Worm (Caenorhabditis elegans) whole organism, L1 larva: ENCODE data around the gene pals-17.

Source experiments
- C16A3.4 ChIP-seq: fragments of 150-350 bp; optimal IDR thresholded peaks from 2 replicates; lab custom pipeline; 2014; ENCODE audit warnings: missing biosample characterization, missing genetic modification characterization
- F16B12.6 ChIP-seq: fragments of 150-350 bp; optimal IDR thresholded peaks from 2 replicates; lab custom pipeline; 2014; ENCODE audit warnings: missing biosample characterization, missing genetic modification characterization
- aha-1 ChIP-seq: fragments of 150-350 bp; optimal IDR thresholded peaks from 2 replicates; lab custom pipeline; 2014; ENCODE audit warnings: missing biosample characterization, missing genetic modification characterization
- aly-2 ChIP-seq: fragments of 150-350 bp; optimal IDR thresholded peaks from 2 replicates; lab custom pipeline; 2014; ENCODE audit warnings: missing biosample characterization, missing genetic modification characterization
- ama-1 ChIP-seq: fragments of 150-350 bp; optimal IDR thresholded peaks from 2 replicates; lab custom pipeline; 2014
- ceh-8 ChIP-seq: fragments of 200-800 bp; sonication (Bioruptor generic); optimal IDR thresholded peaks from 2 replicates; lab custom pipeline; 2018; ENCODE audit warnings: mild to moderate bottlenecking, missing genetic modification characterization, moderate library complexity, missing compliant biosample characterization
- ceh-88 ChIP-seq: fragments of 200-800 bp; sonication (Bioruptor generic); IDR thresholded peaks from 2 replicates; pipeline ENCODE4 v1.3.6; 2022; ENCODE audit warnings: missing genetic modification characterization, missing compliant biosample characterization
- efl-1 ChIP-seq, 4 experiments: fragments of 150-350 bp; optimal IDR thresholded peaks in 3 of 4; peaks in 1 of 4; 1 replicate in 1 of 4; 2 replicates in 3 of 4; lab custom pipeline; 2014; ENCODE audit warnings: missing biosample characterization in 2 of 4, missing genetic modification characterization in 2 of 4, missing genetic modification reagents in 2 of 4
- egl-13 ChIP-seq: sonication (generic microtip); optimal IDR thresholded peaks from 2 replicates; lab custom pipeline; 2016; ENCODE audit warnings: missing genotype, missing genetic modification reagents, missing genetic modification characterization, missing compliant biosample characterization
- elt-2 ChIP-seq: sonication (generic microtip); optimal IDR thresholded peaks from 2 replicates; lab custom pipeline; 2016; ENCODE audit warnings: missing genetic modification characterization, mild to moderate bottlenecking, inconsistent platforms, missing compliant biosample characterization, missing genetic modification reagents
- fkh-10 ChIP-seq: sonication (generic microtip); optimal IDR thresholded peaks from 2 replicates; lab custom pipeline; 2017; ENCODE audit warnings: missing biosample characterization, missing genetic modification reagents, missing genetic modification characterization
- fos-1 ChIP-seq: fragments of 150-350 bp; optimal IDR thresholded peaks from 2 replicates; lab custom pipeline; 2014; ENCODE audit warnings: missing biosample characterization, missing genetic modification characterization
- hlh-4 ChIP-seq: sonication (generic microtip); optimal IDR thresholded peaks from 2 replicates; lab custom pipeline; 2016; ENCODE audit warnings: mild to moderate bottlenecking, missing genetic modification characterization, missing compliant biosample characterization
- irx-1 ChIP-seq: sonication (generic microtip); optimal IDR thresholded peaks from 2 replicates; lab custom pipeline; 2016; ENCODE audit warnings: missing genetic modification characterization, missing compliant biosample characterization
- isw-1 ChIP-seq: fragments of 200-800 bp; sonication (Bioruptor generic); IDR thresholded peaks from 2 replicates; pipeline ENCODE4 v1.3.6; 2022; ENCODE audit warnings: missing genetic modification characterization, missing compliant biosample characterization
- jun-1 ChIP-seq: fragments of 150-350 bp; optimal IDR thresholded peaks from 2 replicates; lab custom pipeline; 2014; ENCODE audit warnings: missing biosample characterization, missing genetic modification reagents, missing genetic modification characterization
- lin-13 ChIP-seq: fragments of 150-350 bp; optimal IDR thresholded peaks from 2 replicates; lab custom pipeline; 2014; ENCODE audit warnings: missing biosample characterization, missing genetic modification reagents, missing genetic modification characterization
- lin-14 ChIP-seq: fragments of 200-800 bp; sonication (Bioruptor generic); optimal IDR thresholded peaks from 2 replicates; lab custom pipeline; 2018; ENCODE audit warnings: mild to moderate bottlenecking, missing genetic modification characterization, moderate library complexity, missing compliant biosample characterization
- lin-39 ChIP-seq: fragments of 150-350 bp; optimal IDR thresholded peaks from 2 replicates; lab custom pipeline; 2014; ENCODE audit warnings: missing biosample characterization, missing genetic modification reagents, missing genetic modification characterization
- lir-3 ChIP-seq: sonication (generic microtip); optimal IDR thresholded peaks from 2 replicates; lab custom pipeline; 2016; ENCODE audit warnings: mild to moderate bottlenecking, missing genetic modification characterization, moderate library complexity, missing compliant biosample characterization; ENCODE audit not compliant: poor library complexity
- mef-2 ChIP-seq: fragments of 150-350 bp; optimal IDR thresholded peaks from 2 replicates; lab custom pipeline; 2014; ENCODE audit warnings: missing biosample characterization, missing genetic modification characterization
- nhr-11 ChIP-seq: fragments of 150-350 bp; optimal IDR thresholded peaks from 2 replicates; lab custom pipeline; 2014; ENCODE audit warnings: missing biosample characterization, missing genetic modification characterization
- nhr-12 ChIP-seq: sonication (generic microtip); optimal IDR thresholded peaks from 2 replicates; lab custom pipeline; 2017; ENCODE audit warnings: missing biosample characterization, missing genetic modification characterization
- nhr-237 ChIP-seq: fragments of 150-350 bp; optimal IDR thresholded peaks from 2 replicates; lab custom pipeline; 2014; ENCODE audit warnings: missing biosample characterization, missing genetic modification characterization
- nhr-28 ChIP-seq: fragments of 150-350 bp; optimal IDR thresholded peaks from 2 replicates; lab custom pipeline; 2014; ENCODE audit warnings: missing biosample characterization, missing genetic modification characterization
- nhr-71 ChIP-seq: sonication (generic microtip); optimal IDR thresholded peaks from 2 replicates; lab custom pipeline; 2016; ENCODE audit warnings: mild to moderate bottlenecking, missing genetic modification characterization, moderate library complexity, missing compliant biosample characterization
- nhr-77 ChIP-seq: fragments of 150-350 bp; optimal IDR thresholded peaks from 2 replicates; lab custom pipeline; 2014; ENCODE audit warnings: missing biosample characterization, missing genetic modification characterization
- nhr-85 ChIP-seq: sonication (generic microtip); peaks from one replicate; lab custom pipeline; 2016; ENCODE audit warnings: missing genetic modification characterization, inconsistent platforms, missing compliant biosample characterization
- nhr-90 ChIP-seq: sonication (generic microtip); optimal IDR thresholded peaks from 2 replicates; lab custom pipeline; 2016; ENCODE audit warnings: mild to moderate bottlenecking, missing genetic modification characterization, missing compliant biosample characterization; ENCODE audit not compliant: poor library complexity
- pag-3 ChIP-seq: sonication (generic microtip); optimal IDR thresholded peaks from 2 replicates; lab custom pipeline; 2017; ENCODE audit warnings: missing genetic modification characterization, mild to moderate bottlenecking, missing compliant biosample characterization, antibody characterized with exemption, borderline replicate concordance; ENCODE audit not compliant: insufficient read depth
- rnt-1 ChIP-seq: sonication (generic microtip); optimal IDR thresholded peaks from 2 replicates; lab custom pipeline; 2016; ENCODE audit warnings: mild to moderate bottlenecking, missing genetic modification characterization, moderate library complexity, missing compliant biosample characterization
- skn-1 ChIP-seq: fragments of 150-350 bp; optimal IDR thresholded peaks from 2 replicates; lab custom pipeline; 2014; ENCODE audit warnings: missing biosample characterization, missing genetic modification characterization
- tlp-1 ChIP-seq: fragments of 150-350 bp; optimal IDR thresholded peaks from 2 replicates; lab custom pipeline; 2014; ENCODE audit warnings: missing biosample characterization, missing genetic modification characterization
- unc-30 ChIP-seq: sonication (generic microtip); optimal IDR thresholded peaks from 2 replicates; lab custom pipeline; 2017; ENCODE audit warnings: missing biosample characterization, missing genetic modification characterization
- unc-62 ChIP-seq: fragments of 150-350 bp; optimal IDR thresholded peaks from 2 replicates; lab custom pipeline; 2014; ENCODE audit warnings: missing biosample characterization, missing genetic modification reagents, missing genetic modification characterization
- vab-15 ChIP-seq: sonication (generic microtip); optimal IDR thresholded peaks from 2 replicates; lab custom pipeline; 2017; ENCODE audit warnings: missing genotype, mild to moderate bottlenecking, missing genetic modification characterization, missing compliant biosample characterization
- zag-1 ChIP-seq: fragments of 150-350 bp; optimal IDR thresholded peaks from 2 replicates; lab custom pipeline; 2014; ENCODE audit warnings: missing biosample characterization, missing genetic modification characterization
- zip-4 ChIP-seq: fragments of 200-800 bp; sonication (Bioruptor generic); optimal IDR thresholded peaks from 2 replicates; lab custom pipeline; 2018; ENCODE audit warnings: mild to moderate bottlenecking, missing genetic modification characterization, moderate library complexity, missing compliant biosample characterization
- ztf-11 ChIP-seq, 2 experiments: sonication (generic microtip); optimal IDR thresholded peaks; 2 replicates each; lab custom pipeline; 2016 to 2017; ENCODE audit warnings: missing genetic modification characterization in 2 of 2, missing biosample characterization in 1 of 2, missing compliant biosample characterization in 1 of 2

The pals-17 gene

DNA sequence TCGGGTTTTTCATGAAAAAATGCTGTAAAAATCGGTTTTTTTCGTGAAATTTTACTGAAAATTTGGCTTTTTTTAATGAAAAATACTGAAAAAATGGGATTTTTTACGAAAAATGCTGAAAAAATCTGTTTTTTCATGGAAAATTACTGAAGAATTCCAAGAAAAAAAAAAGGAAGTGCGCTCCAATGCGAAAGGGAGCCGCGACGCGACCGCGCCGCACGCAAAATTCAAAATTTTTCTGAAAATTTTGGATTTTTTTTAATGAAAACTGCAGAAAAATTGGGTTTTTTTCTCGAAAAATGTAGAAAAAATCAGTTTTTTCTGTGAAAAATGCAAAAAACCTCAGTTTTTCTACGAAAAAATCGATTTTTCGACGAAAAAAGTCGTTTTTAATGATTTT lies 24.9 kb upstream of the pals-17 start:
- no peak for TF ChIP-seq ceh-8 (GFP tag; lab: Kevin White, UChicago)
- TF ChIP-seq, all 84 proteins: peak for 0

DNA sequence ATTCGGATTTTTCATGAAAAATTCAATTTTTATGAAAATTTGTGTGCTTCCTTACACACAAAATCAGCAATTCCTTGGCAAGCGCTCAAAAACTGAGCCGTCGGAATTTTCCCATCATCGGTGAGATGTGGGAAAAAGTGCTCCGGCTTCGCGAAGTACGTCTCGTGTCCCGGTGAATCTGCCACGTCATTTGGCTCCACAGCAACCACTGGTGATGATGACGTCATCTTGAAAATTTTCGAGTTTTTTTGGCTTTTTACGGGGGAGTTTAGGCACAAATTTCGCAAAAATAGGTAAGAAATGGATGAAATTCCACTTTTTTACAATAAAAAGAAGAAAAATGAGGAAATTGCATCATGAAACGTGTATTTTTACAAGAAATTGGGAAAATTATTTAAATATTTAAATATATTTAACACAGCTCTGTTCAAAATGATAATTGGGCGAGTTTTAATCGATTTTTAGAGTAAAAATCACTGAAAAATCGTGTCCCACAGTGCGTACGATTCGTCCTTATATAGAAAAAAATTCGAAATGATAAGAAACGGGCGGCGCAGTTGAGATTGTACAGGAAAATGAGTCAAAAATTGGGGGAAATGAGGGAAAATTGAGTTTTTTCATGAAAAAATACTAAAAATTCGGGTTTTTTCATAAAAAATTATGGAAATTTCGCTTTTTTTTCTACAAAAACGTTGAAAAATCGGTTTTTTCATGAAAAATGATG lies 22.4 kb upstream of the pals-17 start, which contains the start of gene Y82E9BR.14:
Gene Y82E9BR.14, minus strand, starts transcription at position 227 of the 724 bp plus-strand sequence.
- TF ChIP-seq zag-1 (no peak), efl-1 (optimal IDR thresholded peaks at IDR 0.05; lab: Kevin White, UChicago) (no peak), efl-1 (GFP tag; optimal IDR thresholded peaks at IDR 0.05 in 1 of 2; lab: Kevin White, UChicago) (no peak), nhr-71 (tag; lab: Kevin White, UChicago) (no peak), vab-15 (tag; lab: Kevin White, UChicago) (no peak), jun-1 (tag; lab: Kevin White, UChicago) (no peak), nhr-28 (tag; lab: Kevin White, UChicago) (no peak), ceh-88 (GFP tag; lab: Robert Waterston, UW) (no peak), F16B12.6 (tag; lab: Kevin White, UChicago) (no peak), fkh-10 (GFP tag; lab: Kevin White, UChicago) (no peak), elt-2 (no peak), lin-13 (GFP tag; lab: Kevin White, UChicago) (no peak)

DNA sequence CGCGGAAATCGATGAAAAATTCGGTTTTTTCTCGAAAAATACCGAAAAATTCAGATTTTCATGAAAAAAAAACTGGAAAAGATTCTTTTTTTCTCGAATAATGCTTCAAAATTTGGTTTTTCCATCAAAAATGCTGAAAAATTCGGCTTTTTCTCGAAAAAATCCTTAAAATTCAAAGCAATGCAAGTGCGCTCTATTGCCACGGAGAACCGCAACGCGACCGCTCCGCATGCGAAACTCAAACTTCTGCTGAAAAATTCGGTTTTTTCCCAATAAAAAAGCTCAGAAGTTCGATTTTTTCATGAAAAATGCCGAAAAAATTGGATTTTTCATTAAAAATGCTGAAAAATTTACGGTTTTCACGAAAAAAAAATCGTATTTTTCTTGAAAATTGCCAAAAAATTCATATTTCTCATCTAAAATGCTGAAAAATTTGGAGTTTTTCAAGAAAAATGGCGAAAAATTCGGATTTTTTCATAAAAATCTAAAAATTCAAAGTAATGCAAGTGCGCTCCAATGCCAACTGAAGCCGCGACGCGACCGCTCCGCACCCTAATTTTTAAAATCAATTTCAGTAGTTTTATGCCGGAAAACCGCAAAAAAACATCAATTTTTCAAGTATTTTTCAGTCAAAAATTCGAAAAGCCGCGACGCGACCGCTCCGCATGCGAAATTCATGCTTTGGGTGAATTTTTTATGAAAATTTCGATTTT lies 21.6 kb upstream of the pals-17 start:
- TF ChIP-seq fos-1 (tag; lab: Kevin White, UChicago) (no peak), F16B12.6 (tag; lab: Kevin White, UChicago) (no peak), aha-1 (tag; lab: Kevin White, UChicago) (no peak), lir-3 (tag; lab: Kevin White, UChicago) (no peak), skn-1 (no peak), hlh-4 (tag; lab: Kevin White, UChicago) (no peak), vab-15 (tag; lab: Kevin White, UChicago) (no peak), nhr-11 (tag; lab: Kevin White, UChicago) (no peak), rnt-1 (tag; lab: Kevin White, UChicago) (no peak), unc-62 (GFP tag; lab: Kevin White, UChicago) (no peak), egl-13 (tag; lab: Kevin White, UChicago) (no peak), tlp-1 (tag; lab: Kevin White, UChicago) (no peak)
- TF ChIP-seq, all 84 proteins: peak for 0

ce11 chrIII:1409139-1409538 lies 17.5 kb upstream of the pals-17 start, which contains the start of gene Y82E9BR.22:
TSS of gene Y82E9BR.22 (minus strand) at chrIII:1409239.
- TF ChIP-seq unc-30 (tag; lab: Kevin White, UChicago) (no peak), ceh-8 (GFP tag; lab: Kevin White, UChicago) (no peak), lin-14 (no peak), irx-1 (tag; lab: Kevin White, UChicago) (no peak), vab-15 (tag; lab: Kevin White, UChicago) (no peak), nhr-237 (no peak), ama-1 (lab: Kevin White, UChicago) (no peak), lir-3 (tag; lab: Kevin White, UChicago) (no peak), isw-1 (GFP tag; lab: Robert Waterston, UW) (no peak)

DNA sequence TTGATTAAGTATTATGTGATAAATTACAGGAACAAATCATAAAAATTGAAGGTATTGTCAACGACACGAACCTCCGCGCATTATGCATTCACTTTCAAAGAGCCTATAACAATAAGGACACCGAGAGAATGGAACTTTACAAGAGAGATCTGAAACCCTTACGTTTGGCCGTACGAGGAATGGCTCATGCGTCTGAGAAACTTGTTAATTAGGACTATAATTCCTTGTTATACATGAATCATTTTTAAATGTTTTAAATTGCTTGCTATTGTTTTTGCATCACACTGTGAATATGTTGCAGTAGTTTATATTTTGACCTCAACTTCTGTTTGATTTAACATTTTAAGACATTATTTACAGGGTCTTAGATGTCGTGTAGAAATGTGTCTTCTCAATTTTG lies 11.5 kb upstream of the pals-17 start, which contains the start of gene pals-18:
Gene pals-18, plus strand, starts transcription at position 301 of the 400 bp plus-strand sequence.
- TF ChIP-seq unc-30 (tag; lab: Kevin White, UChicago) (no peak), mef-2 (tag; lab: Kevin White, UChicago) (no peak), nhr-12 (tag; lab: Kevin White, UChicago) (no peak), tlp-1 (tag; lab: Kevin White, UChicago) (no peak), nhr-77 (tag; lab: Kevin White, UChicago) (no peak), zip-4 (GFP tag; lab: Kevin White, UChicago) (no peak), ztf-11 (tag; optimal IDR thresholded peaks at IDR 0.05; lab: Kevin White, UChicago) (no peak), nhr-90 (no peak), unc-62 (GFP tag; lab: Kevin White, UChicago) (no peak), lin-39 (tag; lab: Kevin White, UChicago) (no peak), irx-1 (tag; lab: Kevin White, UChicago) (no peak), aly-2 (no peak), C16A3.4 (tag; lab: Kevin White, UChicago) (no peak), nhr-85 (tag; lab: Kevin White, UChicago) (no peak), ceh-88 (GFP tag; lab: Robert Waterston, UW) (no peak), pag-3 (tag; lab: Kevin White, UChicago) (no peak), jun-1 (tag; lab: Kevin White, UChicago) (no peak), nhr-11 (tag; lab: Kevin White, UChicago) (no peak), efl-1 (optimal IDR thresholded peaks at IDR 0.05; lab: Kevin White, UChicago) (no peak), efl-1 (GFP tag; optimal IDR thresholded peaks at IDR 0.05 in 1 of 2; lab: Kevin White, UChicago) (no peak)
